Worm (Caenorhabditis elegans) whole organism, young adult: ENCODE data around the gene D1046.16.

ENCODE experiments used
- C06A6.2 ChIP-seq: fragments of 200-800 bp; sonication (Bioruptor generic); conservative IDR thresholded peaks from 2 replicates; pipeline ENCODE4 v1.3.6; 2022; ENCODE audit warnings: missing genetic modification characterization, missing compliant biosample characterization
- D2030.7 ChIP-seq: fragments of 200-800 bp; sonication (Bioruptor generic); IDR thresholded peaks from 2 replicates; pipeline ENCODE4 v1.3.6; 2022; ENCODE audit warnings: missing genetic modification reagents, missing genetic modification characterization, missing compliant biosample characterization
- F22D6.2 ChIP-seq: sonication (generic microtip); optimal IDR thresholded peaks from 2 replicates; lab custom pipeline; 2016; ENCODE audit warnings: mild to moderate bottlenecking, missing genetic modification characterization, missing compliant biosample characterization
- F33H1.4 ChIP-seq: fragments of 200-800 bp; sonication (Bioruptor generic); IDR thresholded peaks from 2 replicates; pipeline ENCODE4 v1.3.6; 2022; ENCODE audit warnings: missing genetic modification reagents, missing genetic modification characterization, missing compliant biosample characterization
- F37B4.10 ChIP-seq: fragments of 200-800 bp; sonication (Bioruptor generic); IDR thresholded peaks from 2 replicates; pipeline ENCODE4 v1.3.6; 2022; ENCODE audit warnings: missing genetic modification characterization, missing compliant biosample characterization
- F39B2.1 ChIP-seq: fragments of 200-800 bp; sonication (Bioruptor generic); IDR thresholded peaks from 2 replicates; pipeline ENCODE4 v1.3.6; 2022; ENCODE audit warnings: missing genetic modification reagents, missing genetic modification characterization, missing compliant biosample characterization
- F52B5.7 ChIP-seq: sonication (generic microtip); optimal IDR thresholded peaks from 2 replicates; lab custom pipeline; 2016; ENCODE audit warnings: mild to moderate bottlenecking, missing genetic modification characterization, missing compliant biosample characterization
- F55B11.4 ChIP-seq: sonication (generic microtip); optimal IDR thresholded peaks from 2 replicates; lab custom pipeline; 2016; ENCODE audit warnings: missing compliant biosample characterization, missing genetic modification characterization, borderline replicate concordance; ENCODE audit not compliant: insufficient read depth
- F57C9.4 ChIP-seq: sonication (generic microtip); optimal IDR thresholded peaks from 2 replicates; lab custom pipeline; 2017; ENCODE audit warnings: mild to moderate bottlenecking, missing genetic modification characterization, missing compliant biosample characterization
- Y53F4B.3 ChIP-seq: fragments of 200-800 bp; sonication (Bioruptor generic); IDR thresholded peaks from 2 replicates; pipeline ENCODE4 v1.3.6; 2022; ENCODE audit warnings: missing genetic modification reagents, missing genetic modification characterization, missing compliant biosample characterization
- Y56A3A.18 ChIP-seq: fragments of 200-800 bp; sonication (Bioruptor generic); IDR thresholded peaks from 2 replicates; pipeline ENCODE4 v1.3.6; 2022; ENCODE audit warnings: missing genetic modification reagents, missing genetic modification characterization, missing compliant biosample characterization
- aptf-2 ChIP-seq: fragments of 200-800 bp; sonication (Bioruptor generic); conservative IDR thresholded peaks from 2 replicates; pipeline ENCODE4 v1.3.6; 2022; ENCODE audit warnings: missing genetic modification reagents, missing genetic modification characterization, missing compliant biosample characterization
- atf-7 ChIP-seq: sonication (generic microtip); optimal IDR thresholded peaks from 2 replicates; lab custom pipeline; 2017; ENCODE audit warnings: mild to moderate bottlenecking, missing genetic modification characterization, missing compliant biosample characterization
- athp-1 ChIP-seq: sonication (generic microtip); optimal IDR thresholded peaks from 2 replicates; lab custom pipeline; 2017; ENCODE audit warnings: mild to moderate bottlenecking, missing genetic modification characterization, missing compliant biosample characterization
- attf-5 ChIP-seq: fragments of 200-800 bp; sonication (Bioruptor generic); optimal IDR thresholded peaks from 2 replicates; lab custom pipeline; 2018; ENCODE audit warnings: mild to moderate bottlenecking, missing genetic modification characterization, missing compliant biosample characterization
- bed-2 ChIP-seq: fragments of 200-800 bp; sonication (Bioruptor generic); IDR thresholded peaks from 2 replicates; pipeline ENCODE4 v1.3.6; 2022; ENCODE audit warnings: missing genetic modification reagents, missing genetic modification characterization, missing compliant biosample characterization
- ccch-3 ChIP-seq: fragments of 200-800 bp; sonication (Bioruptor generic); optimal IDR thresholded peaks from 2 replicates; lab custom pipeline; 2018; ENCODE audit warnings: mild to moderate bottlenecking, missing genetic modification characterization, missing compliant biosample characterization
- ceh-27 ChIP-seq: fragments of 200-800 bp; sonication (Bioruptor generic); optimal IDR thresholded peaks from 2 replicates; lab custom pipeline; 2018; ENCODE audit warnings: mild to moderate bottlenecking, missing genetic modification characterization, moderate library complexity, missing compliant biosample characterization
- ceh-91 ChIP-seq: fragments of 200-800 bp; sonication (Bioruptor generic); IDR thresholded peaks from 2 replicates; pipeline ENCODE4 v1.3.6; 2022; ENCODE audit warnings: missing genetic modification reagents, missing genetic modification characterization, missing compliant biosample characterization
- die-1 ChIP-seq: sonication (generic microtip); optimal IDR thresholded peaks from 2 replicates; lab custom pipeline; 2016; ENCODE audit warnings: missing genotype, mild to moderate bottlenecking, missing genetic modification characterization, missing compliant biosample characterization
- dox-1 ChIP-seq: fragments of 200-800 bp; sonication (Bioruptor generic); IDR thresholded peaks from 2 replicates; pipeline ENCODE4 v1.3.6; 2022; ENCODE audit warnings: missing genetic modification reagents, missing genetic modification characterization, missing compliant biosample characterization
- egl-44 ChIP-seq: fragments of 200-800 bp; sonication (Bioruptor generic); IDR thresholded peaks from 2 replicates; pipeline ENCODE4 v1.3.6; 2022; ENCODE audit warnings: missing genetic modification reagents, missing genetic modification characterization, missing compliant biosample characterization
- ets-4 ChIP-seq: fragments of 200-800 bp; sonication (Bioruptor generic); optimal IDR thresholded peaks from 2 replicates; lab custom pipeline; 2018; ENCODE audit warnings: mild to moderate bottlenecking, missing genetic modification characterization, missing compliant biosample characterization
- fkh-3 ChIP-seq: sonication (generic microtip); optimal IDR thresholded peaks from 2 replicates; lab custom pipeline; 2016; ENCODE audit warnings: mild to moderate bottlenecking, missing genetic modification characterization, missing compliant biosample characterization
- him-1 ChIP-seq: sonication (generic microtip); optimal IDR thresholded peaks from 2 replicates; lab custom pipeline; 2016; ENCODE audit warnings: missing genotype, missing genetic modification reagents, missing genetic modification characterization, missing compliant biosample characterization
- hlh-12 ChIP-seq: sonication (generic microtip); optimal IDR thresholded peaks from 2 replicates; lab custom pipeline; 2016; ENCODE audit warnings: missing genetic modification characterization, missing compliant biosample characterization
- hmg-1.2 ChIP-seq: fragments of 200-800 bp; sonication (Bioruptor generic); IDR thresholded peaks from 2 replicates; pipeline ENCODE4 v1.3.6; 2022; ENCODE audit warnings: missing genetic modification reagents, missing genetic modification characterization, missing compliant biosample characterization
- hrde-1 ChIP-seq: sonication (generic microtip); optimal IDR thresholded peaks from 2 replicates; lab custom pipeline; 2016; ENCODE audit warnings: missing genetic modification characterization, mild to moderate bottlenecking, missing compliant biosample characterization, moderate library complexity, missing genotype, missing genetic modification reagents, borderline replicate concordance
- hsf-1 ChIP-seq: fragments of 200-800 bp; sonication (Bioruptor generic); IDR thresholded peaks from 2 replicates; pipeline ENCODE4 v1.3.6; 2022; ENCODE audit warnings: missing genetic modification reagents, missing genetic modification characterization, missing compliant biosample characterization
- let-526 ChIP-seq: fragments of 200-800 bp; sonication (Bioruptor generic); IDR thresholded peaks from 2 replicates; pipeline ENCODE4 v1.3.6; 2022; ENCODE audit warnings: missing genetic modification reagents, missing genetic modification characterization, missing compliant biosample characterization
- lin-26 ChIP-seq: fragments of 200-800 bp; sonication (Bioruptor generic); IDR thresholded peaks from 2 replicates; pipeline ENCODE4 v1.3.6; 2022; ENCODE audit warnings: missing genetic modification reagents, missing genetic modification characterization, missing compliant biosample characterization
- lsl-1 ChIP-seq: fragments of 200-800 bp; sonication (Bioruptor generic); optimal IDR thresholded peaks from 2 replicates; lab custom pipeline; 2018; ENCODE audit warnings: mild to moderate bottlenecking, missing genetic modification characterization, moderate library complexity, missing compliant biosample characterization
- madf-3 ChIP-seq: fragments of 200-800 bp; sonication (Bioruptor generic); IDR thresholded peaks from 2 replicates; pipeline ENCODE4 v1.3.6; 2022; ENCODE audit warnings: missing genetic modification reagents, missing genetic modification characterization, missing compliant biosample characterization
- mel-28 ChIP-seq: sonication (generic microtip); optimal IDR thresholded peaks from 2 replicates; lab custom pipeline; 2016; ENCODE audit warnings: borderline replicate concordance, mild to moderate bottlenecking, missing genetic modification characterization, missing compliant biosample characterization
- nfya-2 ChIP-seq: fragments of 200-800 bp; sonication (Bioruptor generic); IDR thresholded peaks from 2 replicates; pipeline ENCODE4 v1.3.6; 2022; ENCODE audit warnings: missing genetic modification reagents, missing genetic modification characterization, missing compliant biosample characterization
- pha-4 ChIP-seq: fragments of 150-350 bp; sonication (generic microtip); optimal IDR thresholded peaks from 2 replicates; lab custom pipeline; 2014; ENCODE audit warnings: missing biosample characterization, missing genetic modification reagents, missing genetic modification characterization
- repo-1 ChIP-seq: sonication (generic microtip); optimal IDR thresholded peaks from 2 replicates; lab custom pipeline; 2017; ENCODE audit warnings: mild to moderate bottlenecking, missing genetic modification characterization, missing compliant biosample characterization
- sdz-38 ChIP-seq: sonication (generic microtip); optimal IDR thresholded peaks from 2 replicates; lab custom pipeline; 2016; ENCODE audit warnings: missing genotype, missing genetic modification characterization, missing compliant biosample characterization
- snpc-1.1 ChIP-seq: sonication (generic microtip); optimal IDR thresholded peaks from 2 replicates; lab custom pipeline; 2017; ENCODE audit warnings: missing genetic modification characterization, mild to moderate bottlenecking, missing compliant biosample characterization, antibody characterized with exemption, moderate library complexity, missing genotype, missing genetic modification reagents; ENCODE audit not compliant: insufficient read depth
- snpc-3.4 ChIP-seq: sonication (generic microtip); optimal IDR thresholded peaks from 2 replicates; lab custom pipeline; 2017; ENCODE audit warnings: missing genetic modification characterization, mild to moderate bottlenecking, missing compliant biosample characterization, antibody characterized with exemption, moderate library complexity, missing genotype, missing genetic modification reagents
- snpc-4 ChIP-seq, 5 experiments: fragments of 150-350 bp in 1 of 5; sonication (generic microtip) in 4 of 5; optimal IDR thresholded peaks; 2 replicates each; lab custom pipeline; 2014 to 2018; ENCODE audit warnings: missing genetic modification characterization in 5 of 5, missing biosample characterization in 3 of 5, antibody characterized with exemption in 2 of 5, mild to moderate bottlenecking in 2 of 5, missing compliant biosample characterization in 2 of 5, missing genotype in 2 of 5, moderate library complexity in 2 of 5, missing genetic modification reagents in 1 of 5
- tbp1 ChIP-seq: fragments of 200-800 bp; sonication (Bioruptor generic); optimal IDR thresholded peaks from 2 replicates; lab custom pipeline; 2018; ENCODE audit warnings: mild to moderate bottlenecking, missing genetic modification characterization, missing compliant biosample characterization
- tlf-1 ChIP-seq: fragments of 200-800 bp; sonication (Bioruptor generic); optimal IDR thresholded peaks from 2 replicates; lab custom pipeline; 2018; ENCODE audit warnings: mild to moderate bottlenecking, missing genetic modification characterization, missing compliant biosample characterization
- xnd-1 ChIP-seq: sonication (generic microtip); optimal IDR thresholded peaks from 2 replicates; lab custom pipeline; 2016; ENCODE audit warnings: missing genotype, missing genetic modification reagents, missing genetic modification characterization, missing compliant biosample characterization
- zim-3 ChIP-seq: sonication (generic microtip); optimal IDR thresholded peaks from 2 replicates; lab custom pipeline; 2017; ENCODE audit warnings: mild to moderate bottlenecking, missing genetic modification characterization, moderate library complexity, missing compliant biosample characterization
- ztf-18 ChIP-seq: sonication (generic microtip); optimal IDR thresholded peaks from 2 replicates; lab custom pipeline; 2016; ENCODE audit warnings: missing genotype, mild to moderate bottlenecking, missing genetic modification characterization, missing compliant biosample characterization
- ztf-22 ChIP-seq: fragments of 200-800 bp; sonication (Bioruptor generic); optimal IDR thresholded peaks from 2 replicates; lab custom pipeline; 2018; ENCODE audit warnings: mild to moderate bottlenecking, missing genetic modification characterization, moderate library complexity, missing compliant biosample characterization
- ztf-26 ChIP-seq: sonication (generic microtip); optimal IDR thresholded peaks from 2 replicates; lab custom pipeline; 2017; ENCODE audit warnings: missing genetic modification characterization, missing compliant biosample characterization

D1046.16 gene

DNA sequence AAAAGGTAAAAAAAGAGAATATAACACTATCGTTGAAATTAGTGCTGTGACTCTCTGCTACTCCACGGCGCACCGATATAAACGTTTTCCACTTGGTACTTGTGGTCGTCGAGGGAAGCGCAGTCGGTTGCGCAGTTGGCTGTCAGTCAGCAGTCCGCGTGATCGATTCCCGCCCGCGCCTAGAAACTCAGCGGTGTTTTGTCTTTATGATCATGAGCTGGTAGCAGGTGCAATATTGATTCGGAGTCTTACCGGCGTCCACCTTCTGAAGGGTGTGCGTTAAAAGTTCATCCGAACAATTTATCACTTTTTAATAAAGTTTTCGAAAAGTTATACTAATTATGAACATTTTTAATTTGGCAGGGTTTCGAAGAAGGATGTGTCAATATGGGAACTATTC is 5.1 kb downstream of the D1046.16 start (continued):
- TF ChIP-seq F55B11.4 (tag; lab: Kevin White, UChicago) (no peak), F37B4.10 (GFP tag; lab: Robert Waterston, UW) (no peak), ets-4 (peak; percentile 93), snpc-1.1 (peak; percentile 56), madf-3 (GFP tag; lab: Robert Waterston, UW) (peak; percentile 84), him-1 (tag; lab: Kevin White, UChicago) (peak; percentile 68), die-1 (tag; lab: Kevin White, UChicago) (peak; percentile 96), athp-1 (tag; lab: Kevin White, UChicago) (peak; percentile 96), snpc-3.4 (tag; lab: Kevin White, UChicago) (peak; percentile 89), snpc-4 (GFP tag; optimal IDR thresholded peaks at IDR 0.05; lab: Kevin White, UChicago) (peak; percentile 65), snpc-4 (tag; optimal IDR thresholded peaks at IDR 0.05; lab: Kevin White, UChicago) (peak; percentile 31 to 84 (median 81)), F22D6.2 (tag; lab: Kevin White, UChicago) (peak; percentile 51), zim-3 (tag; lab: Kevin White, UChicago) (peak; percentile 95), ztf-26 (tag; lab: Kevin White, UChicago) (peak; percentile 78), lin-26 (peak; percentile 97), aptf-2 (GFP tag; lab: Robert Waterston, UW) (no peak), ccch-3 (GFP tag; lab: Kevin White, UChicago) (peak; percentile 38), repo-1 (tag; lab: Kevin White, UChicago) (peak; percentile 94), attf-5 (GFP tag; lab: Kevin White, UChicago) (peak; percentile 90), mel-28 (tag; lab: Kevin White, UChicago) (peak; percentile 31), ceh-27 (peak; percentile 84), F57C9.4 (tag; lab: Kevin White, UChicago) (peak; percentile 87), Y56A3A.18 (GFP tag; lab: Robert Waterston, UW) (peak; percentile 85), nfya-2 (GFP tag; lab: Robert Waterston, UW) (no peak), pha-4 (tag; lab: Kevin White, UChicago) (no peak), bed-2 (GFP tag; lab: Robert Waterston, UW) (no peak), lsl-1 (GFP tag; lab: Kevin White, UChicago) (peak; percentile 66), ztf-18 (tag; lab: Kevin White, UChicago) (peak; percentile 89), F33H1.4 (GFP tag; lab: Robert Waterston, UW) (peak; percentile 38), hmg-1.2 (GFP tag; lab: Robert Waterston, UW) (peak; percentile 78), atf-7 (peak; percentile 84), D2030.7 (GFP tag; lab: Robert Waterston, UW) (peak; percentile 52; the same call in 1 of the 2 replicates), F39B2.1 (no peak), C06A6.2 (GFP tag; lab: Robert Waterston, UW) (peak; percentile 73; the same call in 1 of the 2 replicates), egl-44 (GFP tag; lab: Robert Waterston, UW) (peak; percentile 94), ztf-22 (peak; percentile 68), F52B5.7 (tag; lab: Kevin White, UChicago) (peak; percentile 92), xnd-1 (peak; percentile 42), sdz-38 (tag; lab: Kevin White, UChicago) (no peak), fkh-3 (tag; lab: Kevin White, UChicago) (peak; percentile 93), hrde-1 (tag; lab: Kevin White, UChicago) (peak; percentile 86), tbp1 (GFP tag; lab: Kevin White, UChicago) (peak; percentile 98), let-526 (GFP tag; lab: Robert Waterston, UW) (peak; percentile 50; the same call in 1 of the 2 replicates), tlf-1 (GFP tag; lab: Kevin White, UChicago) (peak; percentile 74), Y53F4B.3 (0 out of 2 replicates have a peak, but pooled peaks have one; percentile 15), ceh-91 (GFP tag; lab: Robert Waterston, UW) (0 out of 2 replicates have a peak, but pooled peaks have one; percentile 7), dox-1 (GFP tag; lab: Robert Waterston, UW) (peak; percentile 91), hsf-1 (peak; percentile 69), hlh-12 (tag; lab: Kevin White, UChicago) (no peak)
